Fruit fly (Drosophila melanogaster) whole organism, embryonic: Measurements from ENCODE around the gene CG5068.

Experiments
- Lim3 ChIP-seq: fragments of 200-800 bp; sonication (Bioruptor generic); IDR thresholded peaks from 2 replicates; pipeline ENCODE4 v1.3.6; 2022; ENCODE audit warnings: missing biosample characterization, missing genetic modification characterization
- grn ChIP-seq: fragments of 200-800 bp; sonication (Bioruptor generic); optimal IDR thresholded peaks from 3 replicates; lab custom pipeline; 2017; ENCODE audit warnings: missing biosample characterization, missing genetic modification characterization
- hb ChIP-seq: fragments of 200-800 bp; sonication (Bioruptor generic); IDR thresholded peaks from 3 replicates; pipeline ENCODE4 v1.3.6; 2022; ENCODE audit warnings: missing biosample characterization, missing genetic modification characterization; ENCODE audit not compliant: partially characterized antibody
- pho ChIP-seq: fragments of 200-800 bp; sonication (Bioruptor generic); optimal IDR thresholded peaks from 2 replicates; lab custom pipeline; 2016; ENCODE audit warnings: missing biosample characterization, missing genetic modification characterization

DNA sequence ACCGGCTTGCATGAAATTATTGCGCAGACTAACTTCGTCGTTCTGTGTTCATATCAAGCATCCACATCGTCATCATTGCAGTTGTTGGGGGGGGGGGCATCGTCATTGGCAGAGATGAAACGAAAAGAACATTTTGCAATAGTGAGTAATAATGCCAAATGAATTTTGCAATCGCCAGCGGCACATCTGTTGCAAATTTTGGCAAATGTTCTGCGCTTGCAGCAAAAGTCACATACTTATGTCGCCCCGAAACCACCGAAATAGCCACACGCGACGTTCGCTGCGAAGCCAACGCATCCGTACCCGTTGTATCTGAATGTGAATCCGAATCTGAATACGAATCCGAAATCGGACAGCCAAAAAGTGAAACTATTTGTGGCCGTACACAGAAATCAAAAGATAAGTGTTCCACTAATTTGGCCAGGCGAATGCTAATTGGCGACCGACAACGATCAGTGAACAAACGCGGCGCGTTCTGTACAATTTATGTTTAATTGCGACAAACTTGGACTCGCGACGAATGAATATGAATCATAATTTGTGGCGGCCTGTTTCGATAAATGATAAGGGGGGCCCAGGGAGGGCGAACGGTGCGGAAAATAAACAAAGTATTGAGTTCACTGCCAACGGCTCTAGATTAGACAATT, 38.5 kb upstream of the CG5068 start:
- TF ChIP-seq grn (no peak), hb (GFP tag; lab: Robert Waterston, UW) (no peak), Lim3 (GFP tag; lab: Robert Waterston, UW) (no peak), pho (GFP tag; lab: Kevin White, UChicago) (no peak)
